Worm (Caenorhabditis elegans): ENCODE results near the gene spp-19.

- no peak for TF ChIP-seq nhr-90 (tag; optimal IDR thresholded peaks at IDR 0.05; ENCODE audit: poor library complexity)
- no peak for TF ChIP-seq ama-1 (optimal IDR thresholded peaks at IDR 0.05)
- no peak for TF ChIP-seq ceh-88 (GFP tag; IDR thresholded peaks at IDR 0.05)
- no peak for TF ChIP-seq C04F5.9 (tag; optimal IDR thresholded peaks at IDR 0.05)
- TF ChIP-seq nhr-12 (tag; optimal IDR thresholded peaks at IDR 0.05), result no peak
- TF ChIP-seq mdl-1 (tag; optimal IDR thresholded peaks at IDR 0.05), result no peak
- TF ChIP-seq nhr-237 (tag; optimal IDR thresholded peaks at IDR 0.05), result no peak
- TF ChIP-seq Y116A8C.19 (tag; optimal IDR thresholded peaks at IDR 0.05; ENCODE audit: borderline replicate concordance), result no peak
- TF ChIP-seq unc-62 (GFP tag; optimal IDR thresholded peaks at IDR 0.05), result no peak
- TF ChIP-seq pqm-1 (tag; optimal IDR thresholded peaks at IDR 0.05), result no peak
- TF ChIP-seq nhr-28 (tag; optimal IDR thresholded peaks at IDR 0.05), result no peak
- no peak for TF ChIP-seq aly-2 (tag; optimal IDR thresholded peaks at IDR 0.05)
Measured at ce11 chrV:6546450-6547171, 14.9 kb downstream of the spp-19 start, which contains the start of gene dre-1.

All from whole organism, L1 larva.